Fruit fly (Drosophila melanogaster): ENCODE results near the gene CG5273.

The CG5273 gene

DNA sequence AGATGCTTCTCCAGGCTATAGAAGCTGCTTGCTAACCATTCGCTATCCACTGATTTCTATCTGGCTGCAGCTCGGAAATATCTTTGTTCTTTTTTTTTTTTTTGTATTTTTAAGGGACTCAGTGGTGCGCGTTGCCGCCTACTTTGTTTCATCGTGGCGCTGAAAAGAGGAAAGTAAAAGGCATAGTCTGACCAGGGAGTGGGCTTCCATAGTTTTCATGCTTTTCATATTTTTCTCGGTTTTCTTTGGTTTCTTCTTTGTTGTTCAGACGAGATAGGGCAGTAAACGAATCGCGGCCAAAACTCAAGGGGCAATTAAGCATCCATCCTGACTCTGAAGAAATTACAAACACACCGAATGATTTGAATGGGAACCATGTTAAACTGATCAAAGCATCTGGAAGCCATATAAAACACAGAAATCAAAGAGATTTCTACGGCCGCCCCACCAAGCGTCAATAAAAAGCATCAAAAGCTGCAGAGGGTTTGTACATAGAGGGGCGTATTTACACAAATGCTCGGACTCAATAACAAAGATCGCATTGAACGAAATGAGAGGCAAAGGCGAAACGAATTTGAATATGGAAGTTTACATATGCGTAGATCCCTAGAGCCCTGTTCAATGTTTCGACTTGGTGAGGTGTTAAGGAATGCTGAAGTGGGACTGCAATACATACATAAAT, 13.1 kb downstream of the CG5273 start:
- peak; percentile 52 for TF ChIP-seq fkh (GFP tag; optimal IDR thresholded peaks at IDR 0.05)
- no peak for TF ChIP-seq Gug (GFP tag; IDR thresholded peaks at IDR 0.05)
- TF ChIP-seq CG10669 (GFP tag; optimal IDR thresholded peaks at IDR 0.05) = no peak
- TF ChIP-seq CG8632 (GFP tag; optimal IDR thresholded peaks at IDR 0.05) = no peak

DNA sequence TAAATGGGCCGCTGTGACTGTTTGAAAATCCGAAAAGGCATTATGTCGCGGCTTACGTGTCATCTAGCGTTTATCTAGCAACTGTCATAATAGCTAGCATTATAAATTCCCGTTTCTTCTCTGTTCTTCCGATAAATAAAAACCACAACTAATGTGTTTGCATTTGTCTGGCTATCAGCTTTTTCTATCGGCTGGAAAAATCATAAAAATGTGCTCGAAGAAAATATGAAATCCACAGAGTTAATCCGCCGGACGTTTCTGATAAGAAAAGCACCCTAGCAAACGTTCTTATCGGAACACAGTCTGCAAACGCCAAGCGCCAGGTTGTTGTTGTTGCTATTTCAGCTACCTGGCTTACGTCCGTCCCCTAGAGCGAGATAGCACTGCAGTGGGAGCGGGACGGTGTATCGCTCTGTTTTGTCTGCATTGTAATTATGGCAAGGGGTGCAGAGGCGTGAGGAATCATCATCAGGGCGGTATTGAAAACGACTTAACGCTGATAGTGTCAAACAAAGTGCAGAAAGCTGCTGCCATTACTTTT, 14.8 kb downstream of the CG5273 start:
- TF ChIP-seq CG11762 (GFP tag; optimal IDR thresholded peaks at IDR 0.05; ENCODE audit: insufficient read depth) (no peak), Eip75B (GFP tag; optimal IDR thresholded peaks at IDR 0.05) (no peak), salr (GFP tag; optimal IDR thresholded peaks at IDR 0.05) (no peak), fkh (GFP tag; optimal IDR thresholded peaks at IDR 0.05) (peak; percentile 88)

DNA sequence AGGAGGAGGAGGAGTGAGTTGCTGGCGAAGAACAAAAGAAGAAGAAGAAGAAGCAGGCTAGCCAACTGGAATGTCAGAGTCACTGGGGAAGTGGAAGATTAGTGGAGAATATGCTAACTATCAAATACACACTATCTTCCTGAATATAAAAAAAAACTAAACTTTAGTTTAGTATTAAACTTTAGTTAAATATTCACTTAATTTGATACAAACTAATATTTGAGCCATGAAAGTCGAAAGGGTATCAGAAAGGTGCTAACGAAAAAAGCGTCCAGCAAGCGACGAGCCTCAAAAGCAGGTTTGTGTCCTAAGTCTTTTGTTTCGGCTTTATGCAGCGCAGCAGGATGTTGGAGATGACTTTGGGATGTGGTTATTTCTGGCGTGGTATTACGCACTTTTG, 15.8 kb downstream of the CG5273 start:
- TF ChIP-seq Sox14 (GFP tag; optimal IDR thresholded peaks at IDR 0.05) = peak; percentile 79
- TF ChIP-seq CG6276 (GFP tag; optimal IDR thresholded peaks at IDR 0.05) = peak; percentile 15
- TF ChIP-seq fd59A (GFP tag; optimal IDR thresholded peaks at IDR 0.05) = peak; percentile 65
- TF ChIP-seq CG6792 (GFP tag; optimal IDR thresholded peaks at IDR 0.05) = peak; percentile 79
- peak; percentile 77 for TF ChIP-seq Smox (GFP tag; optimal IDR thresholded peaks at IDR 0.05)
- no peak for TF ChIP-seq fkh (GFP tag; optimal IDR thresholded peaks at IDR 0.05)
- TF ChIP-seq Met (GFP tag; optimal IDR thresholded peaks at IDR 0.05) = peak; percentile 81
- peak; percentile 66 for TF ChIP-seq acj6 (GFP tag; optimal IDR thresholded peaks at IDR 0.05)
- no peak for TF ChIP-seq CG11762 (GFP tag; optimal IDR thresholded peaks at IDR 0.05; ENCODE audit: insufficient read depth)
- TF ChIP-seq Ets96B (tag; optimal IDR thresholded peaks at IDR 0.05) = peak; percentile 78
- peak; percentile 71; the same call in 1 of the 2 replicates for TF ChIP-seq CG15336 (GFP tag; IDR thresholded peaks at IDR 0.05)
- peak; percentile 47 for TF ChIP-seq Gug (GFP tag; IDR thresholded peaks at IDR 0.05)
- TF ChIP-seq Eip93F (GFP tag; optimal IDR thresholded peaks at IDR 0.05) = peak; percentile 50
- no peak for TF ChIP-seq fd85E (GFP tag; optimal IDR thresholded peaks at IDR 0.05)
- TF ChIP-seq net (GFP tag; optimal IDR thresholded peaks at IDR 0.05) = peak; percentile 58
- TF ChIP-seq CG6808 (GFP tag; optimal IDR thresholded peaks at IDR 0.05) = peak; percentile 76
- TF ChIP-seq pdm3 (GFP tag; optimal IDR thresholded peaks at IDR 0.05) = peak; percentile 73
- TF ChIP-seq vri (GFP tag; optimal IDR thresholded peaks at IDR 0.05) = peak; percentile 72
- TF ChIP-seq CG6854 (GFP tag; optimal IDR thresholded peaks at IDR 0.05) = peak; percentile 26
- TF ChIP-seq CG32006 (GFP tag; optimal IDR thresholded peaks at IDR 0.05) = peak; percentile 54
- TF ChIP-seq eg (GFP tag; IDR thresholded peaks at IDR 0.05) = peak; percentile 56; the same call in 2 of the 3 replicates
- peak; percentile 81 for TF ChIP-seq topi (GFP tag; optimal IDR thresholded peaks at IDR 0.05)
- TF ChIP-seq spab (GFP tag; optimal IDR thresholded peaks at IDR 0.05) = peak; percentile 70
- peak; percentile 64 for TF ChIP-seq OdsH (GFP tag; optimal IDR thresholded peaks at IDR 0.05)
- peak; percentile 94 for TF ChIP-seq Eip78C (GFP tag)
- TF ChIP-seq CG34406 (GFP tag; optimal IDR thresholded peaks at IDR 0.05) = peak; percentile 75
- TF ChIP-seq CG8119 (GFP tag; IDR thresholded peaks at IDR 0.05) = peak; percentile 73
- TF ChIP-seq CG11902 (GFP tag; optimal IDR thresholded peaks at IDR 0.05) = peak; percentile 44
- peak; percentile 81 for TF ChIP-seq Sox102F (GFP tag; optimal IDR thresholded peaks at IDR 0.05)
- TF ChIP-seq CG7368 (GFP tag; optimal IDR thresholded peaks at IDR 0.05) = peak; percentile 46
- TF ChIP-seq CG10669 (GFP tag; optimal IDR thresholded peaks at IDR 0.05) = peak; percentile 66
- peak; percentile 76 for TF ChIP-seq CG3919 (GFP tag; optimal IDR thresholded peaks at IDR 0.05)
- no peak for TF ChIP-seq dac (GFP tag; optimal IDR thresholded peaks at IDR 0.05)
- TF ChIP-seq dsx (GFP tag; optimal IDR thresholded peaks at IDR 0.05; ENCODE audit: poor library complexity, severe bottlenecking) = peak; percentile 81
- no peak for TF ChIP-seq Hr4 (GFP tag; optimal IDR thresholded peaks at IDR 0.05)
- TF ChIP-seq CG31627 (GFP tag; optimal IDR thresholded peaks at IDR 0.05) = peak; percentile 65
- TF ChIP-seq CG8319 (GFP tag; optimal IDR thresholded peaks at IDR 0.05) = no peak
- TF ChIP-seq Sox15 (GFP tag; optimal IDR thresholded peaks at IDR 0.05) = peak; percentile 25
- peak; percentile 14 for TF ChIP-seq CG16779 (tag; optimal IDR thresholded peaks at IDR 0.05)
- no peak for TF ChIP-seq CG4318 (GFP tag; optimal IDR thresholded peaks at IDR 0.05)
- TF ChIP-seq CG8632 (GFP tag; optimal IDR thresholded peaks at IDR 0.05) = peak; percentile 67
- TF ChIP-seq cyc (GFP tag; optimal IDR thresholded peaks at IDR 0.05) = peak; percentile 73
- peak; percentile 93 for TF ChIP-seq svp (GFP tag)
- TF ChIP-seq Hr38 (GFP tag; optimal IDR thresholded peaks at IDR 0.05) = no peak
